Worm (Caenorhabditis elegans): ENCODE measurements around the gene nol-9.
A peak's percentile ranks its signal among the peaks of the same experiment; 100 is the strongest.

The nol-9 gene

DNA sequence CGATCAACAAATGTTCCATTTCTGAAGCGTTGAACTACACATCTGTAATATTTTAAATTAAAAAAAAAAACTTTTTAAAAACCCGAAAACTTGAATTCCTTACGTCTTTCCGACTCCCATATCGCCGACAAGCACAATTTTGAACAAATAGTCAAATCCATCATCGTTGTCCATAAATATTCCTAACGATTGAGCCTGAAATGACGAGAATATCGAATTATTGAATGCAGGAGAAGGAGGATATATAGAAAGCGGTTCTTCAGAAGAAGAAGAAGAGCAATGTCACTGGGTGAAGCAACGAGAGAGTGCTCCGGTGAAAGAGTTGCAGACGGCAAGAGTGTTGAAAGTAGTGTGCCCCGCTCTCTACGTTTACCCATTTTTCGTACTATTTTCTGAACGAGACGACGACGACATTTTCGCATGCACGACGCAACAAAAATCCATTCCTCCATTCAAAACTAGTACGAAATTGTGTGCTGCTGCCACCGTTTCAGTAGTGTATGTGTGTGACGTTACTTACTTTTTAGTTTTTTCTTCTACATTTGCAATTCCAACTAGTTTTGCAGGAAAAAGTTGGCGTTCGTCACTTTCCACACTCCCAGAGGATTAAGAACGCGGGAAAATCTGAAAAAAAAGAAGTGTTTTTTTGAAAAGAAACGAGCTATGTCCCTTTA, 38.4 kb upstream of the nol-9 start, which contains the start of gene rab-19 (continued):
- peak in 2 of 3 experiments; percentile 22 to 43 for TF ChIP-seq ceh-82 (tag; optimal IDR thresholded peaks at IDR 0.05)
- no peak for TF ChIP-seq sptf-1 (tag; optimal IDR thresholded peaks at IDR 0.05)
- TF ChIP-seq ztf-4 (tag; optimal IDR thresholded peaks at IDR 0.05) = no peak
- TF ChIP-seq unc-86 (tag; optimal IDR thresholded peaks at IDR 0.05) = no peak
- TF ChIP-seq C04F5.9 (tag; optimal IDR thresholded peaks at IDR 0.05) = no peak
- TF ChIP-seq C34B4.2 (tag; optimal IDR thresholded peaks at IDR 0.05) = no peak
- TF ChIP-seq fkh-8 (tag; optimal IDR thresholded peaks at IDR 0.05) = peak; percentile 26
- TF ChIP-seq tlp-1 (tag; optimal IDR thresholded peaks at IDR 0.05) = no peak
- TF ChIP-seq lin-15B (tag; optimal IDR thresholded peaks at IDR 0.05) = no peak
- TF ChIP-seq nhr-85 (tag) = no peak
- TF ChIP-seq C16A3.4 (tag; optimal IDR thresholded peaks at IDR 0.05) = no peak
- TF ChIP-seq ztf-11 (tag; optimal IDR thresholded peaks at IDR 0.05) = no peak
- TF ChIP-seq hlh-17 (GFP tag; optimal IDR thresholded peaks at IDR 0.05; ENCODE audit: borderline replicate concordance) = no peak
- no peak for TF ChIP-seq vab-15 (tag; optimal IDR thresholded peaks at IDR 0.05)
- TF ChIP-seq lin-35 (GFP tag; optimal IDR thresholded peaks at IDR 0.05) = peak in 1 of 2 experiments; percentile 30
- no peak for TF ChIP-seq fos-1 (tag; optimal IDR thresholded peaks at IDR 0.05)
- no peak for TF ChIP-seq alr-1 (tag; optimal IDR thresholded peaks at IDR 0.05; ENCODE audit: borderline replicate concordance)
- TF ChIP-seq lin-39 (tag; optimal IDR thresholded peaks at IDR 0.05) = no peak
- no peak for TF ChIP-seq nhr-76 (tag; optimal IDR thresholded peaks at IDR 0.05)
- no peak for TF ChIP-seq pqm-1 (tag; optimal IDR thresholded peaks at IDR 0.05)

- TF ChIP-seq nhr-237 (tag; optimal IDR thresholded peaks at IDR 0.05) (no peak), ztf-11 (tag; optimal IDR thresholded peaks at IDR 0.05) (peak in 1 of 2 experiments; percentile 47), hlh-4 (tag; optimal IDR thresholded peaks at IDR 0.05) (no peak), nhr-77 (tag; optimal IDR thresholded peaks at IDR 0.05) (peak; percentile 41), sptf-1 (tag; optimal IDR thresholded peaks at IDR 0.05) (no peak), mab-9 (GFP tag; IDR thresholded peaks at IDR 0.05) (no peak), unc-62 (GFP tag; optimal IDR thresholded peaks at IDR 0.05) (no peak), fkh-4 (tag; optimal IDR thresholded peaks at IDR 0.05; ENCODE audit: borderline replicate concordance) (no peak), nhr-20 (tag; optimal IDR thresholded peaks at IDR 0.05) (peak; percentile 72), ces-1 (GFP tag; optimal IDR thresholded peaks at IDR 0.05) (no peak), unc-86 (tag; optimal IDR thresholded peaks at IDR 0.05) (peak; percentile 69), efl-1 (optimal IDR thresholded peaks at IDR 0.05) (peak; percentile 75 to 76), efl-1 (GFP tag; optimal IDR thresholded peaks at IDR 0.05 in 1 of 2) (peak; percentile 70 to 97), fkh-10 (GFP tag; optimal IDR thresholded peaks at IDR 0.05) (no peak), nhr-84 (tag; optimal IDR thresholded peaks at IDR 0.05) (no peak), fos-1 (tag; optimal IDR thresholded peaks at IDR 0.05) (peak; percentile 67), xbp-1 (tag; optimal IDR thresholded peaks at IDR 0.05) (peak; percentile 75), sup-37 (GFP tag; optimal IDR thresholded peaks at IDR 0.05) (no peak), F16B12.6 (tag; optimal IDR thresholded peaks at IDR 0.05) (peak; percentile 19), nhr-71 (tag; optimal IDR thresholded peaks at IDR 0.05) (peak; percentile 84), lin-15B (tag; optimal IDR thresholded peaks at IDR 0.05) (peak; percentile 89), mdl-1 (tag; optimal IDR thresholded peaks at IDR 0.05) (peak in 1 of 2 experiments; percentile 69), aha-1 (tag; optimal IDR thresholded peaks at IDR 0.05) (no peak), unc-130 (tag; optimal IDR thresholded peaks at IDR 0.05) (peak; percentile 90), pqm-1 (tag; optimal IDR thresholded peaks at IDR 0.05) (no peak), zip-4 (GFP tag; optimal IDR thresholded peaks at IDR 0.05) (no peak), nhr-76 (tag; optimal IDR thresholded peaks at IDR 0.05) (no peak), lir-3 (tag; optimal IDR thresholded peaks at IDR 0.05; ENCODE audit: poor library complexity) (peak; percentile 65), hlh-17 (GFP tag; optimal IDR thresholded peaks at IDR 0.05; ENCODE audit: borderline replicate concordance) (no peak), pag-3 (tag; optimal IDR thresholded peaks at IDR 0.05; ENCODE audit: borderline replicate concordance, insufficient read depth) (no peak), lin-39 (tag; optimal IDR thresholded peaks at IDR 0.05) (peak; percentile 58), blmp-1 (tag; optimal IDR thresholded peaks at IDR 0.05) (peak; percentile 75), elt-3 (tag; optimal IDR thresholded peaks at IDR 0.05) (peak in 2 of 6 experiments; percentile 39 to 61), C34B4.2 (tag; optimal IDR thresholded peaks at IDR 0.05) (no peak), lsy-2 (tag; optimal IDR thresholded peaks at IDR 0.05) (peak; percentile 81 to 91), C16A3.4 (tag; optimal IDR thresholded peaks at IDR 0.05) (peak; percentile 94), lin-14 (GFP tag; optimal IDR thresholded peaks at IDR 0.05) (peak; percentile 76), vab-15 (tag; optimal IDR thresholded peaks at IDR 0.05) (peak; percentile 69), nhr-90 (tag; optimal IDR thresholded peaks at IDR 0.05; ENCODE audit: poor library complexity) (peak; percentile 65), nhr-28 (tag; optimal IDR thresholded peaks at IDR 0.05) (no peak)
These were observed 36.3 kb upstream of the nol-9 start, which contains the start of the genes Y62E10A.20, Y62E10A.23 and mdt-9 for ce11 chrIV:13386043-13386442. Gene Y62E10A.20, minus strand, starts transcription at chrIV:13386091. Gene Y62E10A.23, plus strand, starts transcription at chrIV:13386324. Gene mdt-9, plus strand, starts transcription at chrIV:13386380.
